Worm (Caenorhabditis elegans) whole organism, young adult: ENCODE data around the gene fbxa-107.

ENCODE experiments used
- B0261.1 ChIP-seq: sonication (generic microtip); optimal IDR thresholded peaks from 2 replicates; lab custom pipeline; 2016; ENCODE audit warnings: mild to moderate bottlenecking, missing genetic modification characterization, moderate library complexity, missing compliant biosample characterization
- F55B11.4 ChIP-seq: sonication (generic microtip); optimal IDR thresholded peaks from 2 replicates; lab custom pipeline; 2016; ENCODE audit warnings: missing compliant biosample characterization, missing genetic modification characterization, borderline replicate concordance; ENCODE audit not compliant: insufficient read depth
- K11D2.4 ChIP-seq: fragments of 200-800 bp; sonication (Bioruptor generic); IDR thresholded peaks from 2 replicates; pipeline ENCODE4 v1.3.6; 2022; ENCODE audit warnings: missing genetic modification reagents, missing genetic modification characterization, missing compliant biosample characterization
- ZK185.1 ChIP-seq: sonication (generic microtip); optimal IDR thresholded peaks from 2 replicates; lab custom pipeline; 2016; ENCODE audit warnings: mild to moderate bottlenecking, missing genetic modification characterization, missing compliant biosample characterization; ENCODE audit not compliant: poor library complexity, severe bottlenecking
- ama-1 ChIP-seq, 3 experiments: fragments of 150-350 bp in 1 of 3; sonication (generic microtip) in 2 of 3; optimal IDR thresholded peaks; 2 replicates each; lab custom pipeline; 2014 to 2018; ENCODE audit warnings: missing biosample characterization in 2 of 3, missing genetic modification characterization in 2 of 3, missing genetic modification reagents in 2 of 3
- dpl-1 ChIP-seq: fragments of 150-350 bp; optimal IDR thresholded peaks from 2 replicates; lab custom pipeline; 2014; ENCODE audit warnings: missing biosample characterization, missing genetic modification reagents, missing genetic modification characterization
- efl-1 ChIP-seq: fragments of 150-350 bp; optimal IDR thresholded peaks from 2 replicates; lab custom pipeline; 2014; ENCODE audit warnings: missing biosample characterization, missing genetic modification reagents, missing genetic modification characterization
- madf-3 ChIP-seq: fragments of 200-800 bp; sonication (Bioruptor generic); IDR thresholded peaks from 2 replicates; pipeline ENCODE4 v1.3.6; 2022; ENCODE audit warnings: missing genetic modification reagents, missing genetic modification characterization, missing compliant biosample characterization
- madf-8 ChIP-seq: fragments of 200-800 bp; sonication (Bioruptor generic); conservative IDR thresholded peaks from 2 replicates; pipeline ENCODE4 v1.3.6; 2022; ENCODE audit warnings: missing genetic modification reagents, missing genetic modification characterization, missing compliant biosample characterization
- nfya-2 ChIP-seq: fragments of 200-800 bp; sonication (Bioruptor generic); IDR thresholded peaks from 2 replicates; pipeline ENCODE4 v1.3.6; 2022; ENCODE audit warnings: missing genetic modification reagents, missing genetic modification characterization, missing compliant biosample characterization
- nhr-80 ChIP-seq: sonication (generic microtip); optimal IDR thresholded peaks from 2 replicates; lab custom pipeline; 2016; ENCODE audit warnings: missing genetic modification characterization, missing compliant biosample characterization
- sea-2 ChIP-seq: fragments of 200-800 bp; sonication (Bioruptor generic); IDR thresholded peaks from 2 replicates; pipeline ENCODE4 v1.3.6; 2022; ENCODE audit warnings: missing genetic modification characterization, missing compliant biosample characterization
- somi-1 ChIP-seq: fragments of 200-800 bp; sonication (Bioruptor generic); optimal IDR thresholded peaks from 2 replicates; lab custom pipeline; 2018; ENCODE audit warnings: mild to moderate bottlenecking, missing genetic modification characterization, missing compliant biosample characterization
- unc-62 ChIP-seq: fragments of 150-350 bp; optimal IDR thresholded peaks from 2 replicates; lab custom pipeline; 2014; ENCODE audit warnings: missing biosample characterization, missing genetic modification reagents, missing genetic modification characterization

DNA sequence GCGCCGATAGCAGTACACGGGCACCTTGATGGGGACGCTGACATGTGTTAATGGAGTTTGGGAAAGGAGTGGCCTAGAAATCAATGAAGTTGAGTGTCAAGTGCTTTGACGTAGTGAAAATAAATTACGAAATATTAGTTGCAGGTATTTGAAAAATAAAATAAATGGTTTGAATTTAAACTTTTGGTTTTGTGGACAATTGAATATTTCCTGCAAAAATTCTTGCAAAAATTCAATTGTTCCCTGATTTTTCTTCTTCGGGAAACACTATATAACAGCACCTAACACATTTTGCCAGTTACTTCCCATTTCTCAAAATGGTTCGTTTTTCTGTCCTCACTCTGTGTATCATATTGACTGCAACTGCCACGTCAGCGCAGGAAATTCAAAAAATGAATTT, 18.8 kb downstream of the fbxa-107 start, which contains the start of gene Y37H2A.13:
- TF ChIP-seq unc-62 (no peak), somi-1 (no peak), sea-2 (GFP tag; lab: Robert Waterston, UW) (no peak), efl-1 (GFP tag; lab: Kevin White, UChicago) (no peak), nhr-80 (tag; lab: Kevin White, UChicago) (no peak), ZK185.1 (no peak), K11D2.4 (GFP tag; lab: Robert Waterston, UW) (no peak), madf-8 (GFP tag; lab: Robert Waterston, UW) (no peak), madf-3 (GFP tag; lab: Robert Waterston, UW) (no peak), dpl-1 (GFP tag; lab: Kevin White, UChicago) (no peak), B0261.1 (tag; lab: Kevin White, UChicago) (no peak), ama-1 (optimal IDR thresholded peaks at IDR 0.05; lab: Kevin White, UChicago) (no peak), ama-1 (GFP tag; optimal IDR thresholded peaks at IDR 0.05; lab: Kevin White, UChicago) (no peak), nfya-2 (GFP tag; lab: Robert Waterston, UW) (no peak), F55B11.4 (tag; lab: Kevin White, UChicago) (no peak)
